Worm (Caenorhabditis elegans) whole organism, L4/young adult: ENCODE measurements around the gene skn-1.

Source experiments
- W03F9.2 ChIP-seq: fragments of 150-350 bp; optimal IDR thresholded peaks from 2 replicates; lab custom pipeline; 2014; ENCODE audit warnings: missing biosample characterization, missing genetic modification characterization
- dao-5 ChIP-seq: sonication (generic microtip); optimal IDR thresholded peaks from 2 replicates; lab custom pipeline; 2016; ENCODE audit warnings: missing genotype, missing genetic modification characterization, moderate library complexity, missing compliant biosample characterization
- him-1 ChIP-seq: sonication (generic microtip); optimal IDR thresholded peaks from 2 replicates; lab custom pipeline; 2016; ENCODE audit warnings: missing genotype, missing genetic modification reagents, missing genetic modification characterization, missing compliant biosample characterization

DNA sequence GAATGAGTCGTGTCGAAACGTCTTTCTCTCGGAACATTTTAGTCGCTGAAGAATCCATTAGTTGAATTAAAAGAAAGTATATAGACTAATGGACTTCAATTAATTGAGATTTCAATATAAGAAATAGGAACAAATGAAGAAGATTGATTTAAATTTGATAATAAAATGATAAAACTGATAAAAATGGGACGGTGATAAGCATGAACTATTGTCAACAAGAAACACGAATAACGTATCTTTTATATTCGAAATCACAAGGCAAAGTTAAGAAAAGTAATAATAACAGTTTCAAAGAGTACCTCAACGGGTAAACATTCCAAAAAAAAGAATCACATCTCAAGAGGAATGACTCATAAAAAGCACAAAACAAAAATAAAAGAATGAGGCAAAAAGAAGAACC is 9.3 kb upstream of the skn-1 start, which contains the start of gene T19E7.6:
- TF ChIP-seq him-1 (tag; lab: Kevin White, UChicago) (no peak), W03F9.2 (tag; lab: Kevin White, UChicago) (no peak), dao-5 (tag; lab: Kevin White, UChicago) (no peak)
